Worm (Caenorhabditis elegans) whole organism, L3 larva: ENCODE data around the gene plc-4.

ENCODE experiments used
- R02D3.7 ChIP-seq: fragments of 150-350 bp; optimal IDR thresholded peaks from 2 replicates; lab custom pipeline; 2014; ENCODE audit warnings: missing biosample characterization, missing genetic modification characterization
- ZK546.5 ChIP-seq: sonication (generic microtip); optimal IDR thresholded peaks from 2 replicates; lab custom pipeline; 2017; ENCODE audit warnings: missing biosample characterization, missing genetic modification characterization
- aly-2 ChIP-seq: fragments of 150-350 bp; optimal IDR thresholded peaks from 2 replicates; lab custom pipeline; 2014; ENCODE audit warnings: missing biosample characterization, missing genetic modification characterization
- ama-1 ChIP-seq: fragments of 150-350 bp; optimal IDR thresholded peaks from 2 replicates; lab custom pipeline; 2018
- ceh-16 ChIP-seq: sonication (generic microtip); optimal IDR thresholded peaks from 2 replicates; lab custom pipeline; 2017; ENCODE audit warnings: missing biosample characterization, missing genetic modification characterization
- ceh-28 ChIP-seq: fragments of 150-350 bp; optimal IDR thresholded peaks from 2 replicates; lab custom pipeline; 2014; ENCODE audit warnings: missing biosample characterization, missing genetic modification reagents, missing genetic modification characterization
- ceh-82 ChIP-seq: fragments of 150-350 bp; optimal IDR thresholded peaks from 2 replicates; lab custom pipeline; 2014; ENCODE audit warnings: missing biosample characterization, missing genetic modification characterization
- ceh-9 ChIP-seq: sonication (generic microtip); optimal IDR thresholded peaks from 2 replicates; lab custom pipeline; 2018; ENCODE audit warnings: missing biosample characterization, missing genetic modification characterization
- daf-12 ChIP-seq: fragments of 150-350 bp; optimal IDR thresholded peaks from 2 replicates; lab custom pipeline; 2014; ENCODE audit warnings: missing biosample characterization, missing genetic modification reagents, missing genetic modification characterization
- egl-27 ChIP-seq: sonication (generic microtip); optimal IDR thresholded peaks from 4 replicates; lab custom pipeline; 2017; ENCODE audit warnings: missing biosample characterization, missing genetic modification reagents, missing genetic modification characterization
- egl-5 ChIP-seq: fragments of 150-350 bp; optimal IDR thresholded peaks from 2 replicates; lab custom pipeline; 2017; ENCODE audit warnings: missing biosample characterization, missing genetic modification reagents, missing genetic modification characterization, inconsistent platforms
- elt-1 ChIP-seq: fragments of 150-350 bp; optimal IDR thresholded peaks from 2 replicates; lab custom pipeline; 2014; ENCODE audit warnings: missing biosample characterization, missing genetic modification characterization
- elt-2 ChIP-seq: sonication (generic microtip); optimal IDR thresholded peaks from 2 replicates; lab custom pipeline; 2016; ENCODE audit warnings: missing genetic modification reagents, mild to moderate bottlenecking, missing genetic modification characterization, missing compliant biosample characterization
- elt-3 ChIP-seq, 3 experiments: fragments of 150-350 bp in 1 of 3; sonication (generic microtip) in 2 of 3; optimal IDR thresholded peaks; 2 replicates in 2 of 3; 4 replicates in 1 of 3; lab custom pipeline; 2014 to 2017; ENCODE audit warnings: missing biosample characterization in 3 of 3, missing genetic modification characterization in 3 of 3
- eor-1 ChIP-seq, 2 experiments: fragments of 150-350 bp; optimal IDR thresholded peaks; 2 replicates each; lab custom pipeline; 2014 to 2018; ENCODE audit warnings: missing biosample characterization in 2 of 2, missing genetic modification characterization in 2 of 2
- fkh-10 ChIP-seq: sonication (generic microtip); optimal IDR thresholded peaks from 2 replicates; lab custom pipeline; 2017; ENCODE audit warnings: missing biosample characterization, missing genetic modification reagents, missing genetic modification characterization
- fkh-2 ChIP-seq: fragments of 150-350 bp; optimal IDR thresholded peaks from 2 replicates; lab custom pipeline; 2014; ENCODE audit warnings: missing biosample characterization, missing genetic modification reagents, missing genetic modification characterization
- fos-1 ChIP-seq: fragments of 150-350 bp; optimal IDR thresholded peaks from 2 replicates; lab custom pipeline; 2014; ENCODE audit warnings: missing biosample characterization, missing genetic modification characterization
- hmg-11 ChIP-seq: sonication (generic microtip); optimal IDR thresholded peaks from 2 replicates; lab custom pipeline; 2016; ENCODE audit warnings: missing genetic modification characterization, missing compliant biosample characterization
- jun-1 ChIP-seq: fragments of 150-350 bp; optimal IDR thresholded peaks from 2 replicates; lab custom pipeline; 2014; ENCODE audit warnings: missing biosample characterization, missing genetic modification reagents, missing genetic modification characterization
- lin-15B ChIP-seq: fragments of 150-350 bp; optimal IDR thresholded peaks from 2 replicates; lab custom pipeline; 2014; ENCODE audit warnings: missing biosample characterization, missing genetic modification characterization
- lin-39 ChIP-seq: fragments of 150-350 bp; optimal IDR thresholded peaks from 2 replicates; lab custom pipeline; 2018; ENCODE audit warnings: missing biosample characterization, missing genetic modification reagents, missing genetic modification characterization
- lsy-12 ChIP-seq: sonication (generic microtip); optimal IDR thresholded peaks from 2 replicates; lab custom pipeline; 2016; ENCODE audit warnings: mild to moderate bottlenecking, missing genetic modification characterization, missing compliant biosample characterization
- mdl-1 ChIP-seq: fragments of 150-350 bp; optimal IDR thresholded peaks from 2 replicates; lab custom pipeline; 2014; ENCODE audit warnings: missing biosample characterization, missing genetic modification characterization
- nfya-1 ChIP-seq: sonication (generic microtip); optimal IDR thresholded peaks from 2 replicates; lab custom pipeline; 2017; ENCODE audit warnings: missing genetic modification characterization, mild to moderate bottlenecking, missing compliant biosample characterization, antibody characterized with exemption, moderate library complexity; ENCODE audit not compliant: insufficient read depth
- nhr-12 ChIP-seq: fragments of 150-350 bp; optimal IDR thresholded peaks from 2 replicates; lab custom pipeline; 2014; ENCODE audit warnings: missing biosample characterization, missing genetic modification characterization
- nhr-23 ChIP-seq: fragments of 150-350 bp; optimal IDR thresholded peaks from 2 replicates; lab custom pipeline; 2014; ENCODE audit warnings: missing biosample characterization, missing genetic modification reagents, missing genetic modification characterization
- nhr-237 ChIP-seq: fragments of 150-350 bp; optimal IDR thresholded peaks from 2 replicates; lab custom pipeline; 2014; ENCODE audit warnings: missing biosample characterization, missing genetic modification characterization
- nhr-25 ChIP-seq: sonication (generic microtip); optimal IDR thresholded peaks from 2 replicates; lab custom pipeline; 2017; ENCODE audit warnings: missing biosample characterization, missing genetic modification characterization
- nhr-28 ChIP-seq: fragments of 150-350 bp; optimal IDR thresholded peaks from 2 replicates; lab custom pipeline; 2014; ENCODE audit warnings: missing biosample characterization, missing genetic modification characterization
- nhr-43 ChIP-seq: sonication (generic microtip); optimal IDR thresholded peaks from 2 replicates; lab custom pipeline; 2016; ENCODE audit warnings: mild to moderate bottlenecking, missing genetic modification characterization, missing compliant biosample characterization; ENCODE audit not compliant: poor library complexity, severe bottlenecking
- nhr-76 ChIP-seq: fragments of 150-350 bp; sonication (generic microtip); optimal IDR thresholded peaks from 5 replicates; lab custom pipeline; 2014; ENCODE audit warnings: missing biosample characterization, missing genetic modification characterization
- nhr-77 ChIP-seq: fragments of 150-350 bp; optimal IDR thresholded peaks from 2 replicates; lab custom pipeline; 2014; ENCODE audit warnings: missing biosample characterization, missing genetic modification characterization
- pha-4 ChIP-seq: fragments of 150-350 bp; optimal IDR thresholded peaks from 2 replicates; lab custom pipeline; 2014; ENCODE audit warnings: missing biosample characterization, missing genetic modification reagents, missing genetic modification characterization
- pqm-1 ChIP-seq: fragments of 150-350 bp; optimal IDR thresholded peaks from 2 replicates; lab custom pipeline; 2017; ENCODE audit warnings: missing biosample characterization, missing genetic modification characterization, inconsistent platforms
- sea-2 ChIP-seq: fragments of 150-350 bp; sonication (generic microtip); optimal IDR thresholded peaks from 4 replicates; lab custom pipeline; 2014; ENCODE audit warnings: missing biosample characterization, missing genetic modification reagents, missing genetic modification characterization
- skn-1 ChIP-seq: fragments of 150-350 bp; optimal IDR thresholded peaks from 2 replicates; lab custom pipeline; 2014; ENCODE audit warnings: missing biosample characterization, missing genetic modification characterization
- snpc-4 ChIP-seq: fragments of 150-350 bp; optimal IDR thresholded peaks from 2 replicates; lab custom pipeline; 2014; ENCODE audit warnings: missing biosample characterization, missing genetic modification characterization
- tbx-2 ChIP-seq: sonication (generic microtip); optimal IDR thresholded peaks from 2 replicates; lab custom pipeline; 2016; ENCODE audit warnings: mild to moderate bottlenecking, missing genetic modification characterization, missing compliant biosample characterization
- unc-39 ChIP-seq: sonication (generic microtip); optimal IDR thresholded peaks from 4 replicates; lab custom pipeline; 2017; ENCODE audit warnings: missing biosample characterization, missing genetic modification characterization
- zag-1 ChIP-seq: fragments of 150-350 bp; optimal IDR thresholded peaks from 2 replicates; lab custom pipeline; 2014; ENCODE audit warnings: missing biosample characterization, missing genetic modification characterization
- ztf-11 ChIP-seq: fragments of 150-350 bp; optimal IDR thresholded peaks from 2 replicates; lab custom pipeline; 2014; ENCODE audit warnings: missing biosample characterization, missing genetic modification characterization
- ztf-4 ChIP-seq: fragments of 150-350 bp; optimal IDR thresholded peaks from 2 replicates; lab custom pipeline; 2014; ENCODE audit warnings: missing biosample characterization, missing genetic modification characterization

The plc-4 gene

DNA sequence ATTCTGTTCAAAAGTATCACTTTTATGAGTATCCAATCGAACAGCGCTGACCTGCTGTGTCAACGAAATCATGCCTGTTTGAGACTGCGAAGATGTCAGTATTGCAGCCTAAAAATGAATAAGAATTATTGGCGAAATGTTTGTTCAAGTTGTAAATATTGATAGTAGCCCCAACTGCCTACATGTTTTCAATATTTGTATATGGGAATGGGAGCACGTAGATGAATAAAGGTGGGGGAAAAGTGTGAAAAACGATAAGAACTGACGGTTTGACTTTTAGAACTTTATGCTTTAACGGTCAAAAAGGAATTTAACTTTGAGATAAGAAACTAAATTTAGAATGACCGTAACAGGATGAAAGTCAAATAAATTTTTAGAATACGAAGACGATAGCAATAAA, 7.8 kb upstream of the plc-4 start:
- TF ChIP-seq pha-4 (tag; lab: Kevin White, UChicago), result peak; percentile 50
- no peak for TF ChIP-seq daf-12 (tag; lab: Kevin White, UChicago)
- TF ChIP-seq ceh-28 (tag; lab: Kevin White, UChicago), result no peak
- peak; percentile 62 for TF ChIP-seq elt-2 (tag; lab: Kevin White, UChicago)
- TF ChIP-seq pqm-1 (tag; lab: Kevin White, UChicago), result peak; percentile 73

DNA sequence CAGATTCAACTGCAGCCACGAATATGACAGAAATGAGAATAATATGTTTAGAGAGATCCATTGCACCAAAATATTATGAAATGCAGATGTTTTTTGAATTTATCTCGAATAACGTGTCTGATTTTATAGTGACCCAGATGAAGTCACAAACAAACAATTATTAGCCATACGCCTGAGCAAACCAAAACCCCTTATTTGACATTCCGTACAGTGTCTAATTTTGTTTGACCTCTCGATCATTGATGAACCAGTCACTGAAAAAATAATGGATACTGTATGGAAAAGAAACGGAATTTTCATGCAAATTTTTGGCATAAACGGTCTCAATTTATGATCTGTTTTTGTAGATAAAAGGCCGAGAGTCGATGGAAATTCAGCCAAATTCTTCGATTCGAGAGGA, 3.7 kb upstream of the plc-4 start, which contains the start of the genes R05G6.9 and R05G6.3:
Gene R05G6.9 (minus strand): TSS at position 101 of the 400 bp plus-strand sequence.
Gene R05G6.3 (plus strand): TSS at position 386 of the 400 bp plus-strand sequence.
- TF ChIP-seq ama-1 (lab: Kevin White, UChicago), result no peak
- no peak for TF ChIP-seq nhr-23
- no peak for TF ChIP-seq pha-4 (tag; lab: Kevin White, UChicago)
- no peak for TF ChIP-seq elt-1 (tag; lab: Kevin White, UChicago)
- TF ChIP-seq fos-1 (tag; lab: Kevin White, UChicago), result no peak
- no peak for TF ChIP-seq skn-1 (tag; lab: Kevin White, UChicago)
- no peak for TF ChIP-seq fkh-10
- TF ChIP-seq nfya-1, result no peak
- TF ChIP-seq egl-27 (tag; lab: Kevin White, UChicago), result no peak
- TF ChIP-seq nhr-43 (tag; lab: Kevin White, UChicago), result no peak
- no peak for TF ChIP-seq aly-2
- TF ChIP-seq mdl-1, result no peak
- no peak for TF ChIP-seq ztf-4 (tag; lab: Kevin White, UChicago)
- no peak for TF ChIP-seq egl-5 (tag; lab: Kevin White, UChicago)
- no peak for TF ChIP-seq daf-12 (tag; lab: Kevin White, UChicago)
- no peak for TF ChIP-seq lin-39 (tag; lab: Kevin White, UChicago)
- no peak for TF ChIP-seq zag-1 (tag; lab: Kevin White, UChicago)
- TF ChIP-seq nhr-25 (tag; lab: Kevin White, UChicago), result no peak
- TF ChIP-seq jun-1 (tag; lab: Kevin White, UChicago), result no peak
- no peak for TF ChIP-seq lsy-12 (tag; lab: Kevin White, UChicago)

DNA sequence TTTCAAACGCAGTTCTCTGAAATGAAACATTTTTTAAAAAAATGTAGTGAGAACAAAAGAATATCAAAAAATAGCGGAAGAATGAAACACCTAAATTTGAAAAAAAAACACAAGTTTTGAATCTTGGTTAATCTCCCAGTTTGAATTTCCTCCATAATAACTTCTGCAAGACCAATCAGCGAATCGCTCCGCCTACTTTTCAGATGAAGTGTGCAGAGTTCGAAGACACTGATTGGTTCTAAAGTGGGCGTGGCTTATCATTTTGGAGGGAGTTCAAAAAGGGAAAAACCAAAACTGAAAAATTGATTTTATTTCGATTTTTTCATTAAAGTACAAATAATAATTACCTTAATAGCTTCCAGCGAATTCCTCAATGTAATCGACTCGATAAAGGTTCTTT, 1.6 kb downstream of the plc-4 start:
- TF ChIP-seq nhr-77, result no peak
- TF ChIP-seq unc-39 (tag; lab: Kevin White, UChicago), result no peak
- no peak for TF ChIP-seq R02D3.7 (tag; lab: Kevin White, UChicago)
- TF ChIP-seq ceh-16 (tag; lab: Kevin White, UChicago), result no peak
- TF ChIP-seq fos-1 (tag; lab: Kevin White, UChicago), result no peak
- peak; percentile 96 for TF ChIP-seq nfya-1
- TF ChIP-seq lin-15B, result peak; percentile 18

DNA sequence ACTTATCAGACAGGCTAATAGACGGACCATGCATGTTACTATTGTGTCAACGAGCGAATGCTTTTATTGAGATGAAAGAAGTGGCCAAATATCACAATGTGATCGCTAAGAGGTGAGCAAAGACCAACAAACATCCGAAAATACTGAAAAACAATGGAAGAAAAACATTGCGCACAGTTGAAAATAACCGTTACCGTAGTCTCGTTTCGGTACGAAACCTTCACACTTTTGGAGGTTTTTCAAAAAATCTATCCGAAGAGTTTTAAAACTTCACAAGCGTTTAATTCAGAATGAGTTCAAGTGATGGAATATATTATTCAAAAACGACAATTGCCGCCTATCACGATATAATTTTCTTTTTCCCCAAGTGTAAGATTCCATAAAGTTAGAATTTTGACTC, 3.6 kb downstream of the plc-4 start:
- TF ChIP-seq ZK546.5 (tag; lab: Kevin White, UChicago) (no peak), pha-4 (tag; lab: Kevin White, UChicago) (peak; percentile 61)

DNA sequence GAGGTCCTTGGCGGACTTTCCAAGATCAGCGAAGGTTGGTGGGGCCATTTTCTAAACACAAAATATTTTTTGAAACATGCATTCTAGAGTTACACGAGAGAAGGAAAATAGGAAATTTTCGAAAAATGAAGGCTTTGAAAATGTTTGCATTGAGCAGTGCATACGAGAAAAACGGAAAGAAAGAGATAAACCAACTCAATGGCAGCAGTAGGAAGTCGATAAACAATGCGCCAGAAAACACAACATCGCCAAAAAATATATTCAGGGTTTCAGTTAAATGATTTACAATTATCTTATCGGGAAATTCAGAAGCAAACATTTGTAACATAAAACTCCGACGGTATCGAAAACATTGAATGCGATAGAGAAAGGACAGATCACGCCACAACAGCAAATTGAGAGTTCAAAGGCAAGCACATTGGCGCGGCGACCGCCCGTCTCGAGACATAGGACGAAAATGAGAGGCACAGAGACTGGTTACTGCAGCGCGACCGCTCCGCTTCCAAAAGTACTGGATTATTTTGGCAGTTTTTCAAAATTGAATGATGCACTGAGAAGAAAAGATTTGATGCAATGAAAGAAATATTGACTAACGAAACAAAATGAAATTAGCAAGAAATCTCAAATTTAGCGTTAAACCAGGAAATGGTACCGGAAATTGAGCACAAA, 4.5 kb downstream of the plc-4 start, which contains the start of the genes vdac-1 and R05G6.5:
Gene vdac-1 (minus strand): TSS at position 51 of the 669 bp plus-strand sequence.
Gene R05G6.5 (plus strand): TSS at position 527 of the 669 bp plus-strand sequence.
- TF ChIP-seq nhr-23 (peak; percentile 83), ceh-9 (no peak), tbx-2 (tag; lab: Kevin White, UChicago) (no peak), unc-39 (tag; lab: Kevin White, UChicago) (no peak), egl-5 (tag; lab: Kevin White, UChicago) (peak; percentile 71), pqm-1 (tag; lab: Kevin White, UChicago) (peak; percentile 41), R02D3.7 (tag; lab: Kevin White, UChicago) (peak; percentile 75), nfya-1 (peak; percentile 92), daf-12 (tag; lab: Kevin White, UChicago) (no peak), fos-1 (tag; lab: Kevin White, UChicago) (no peak), nhr-28 (tag; lab: Kevin White, UChicago) (no peak), elt-3 (tag; optimal IDR thresholded peaks at IDR 0.05; lab: Kevin White, UChicago) (peak in 1 of 3 experiments; percentile 9), lin-39 (tag; lab: Kevin White, UChicago) (peak; percentile 76), ztf-4 (tag; lab: Kevin White, UChicago) (no peak), elt-1 (tag; lab: Kevin White, UChicago) (peak; percentile 9), mdl-1 (no peak), ztf-11 (tag; lab: Kevin White, UChicago) (no peak), snpc-4 (tag; lab: Kevin White, UChicago) (peak; percentile 73), hmg-11 (tag; lab: Kevin White, UChicago) (peak; percentile 39), ceh-82 (tag; lab: Kevin White, UChicago) (no peak), egl-27 (tag; lab: Kevin White, UChicago) (no peak), pha-4 (tag; lab: Kevin White, UChicago) (peak; percentile 86), fkh-2 (tag; lab: Kevin White, UChicago) (no peak), nhr-12 (tag; lab: Kevin White, UChicago) (no peak), sea-2 (no peak), nhr-76 (peak; percentile 56), nhr-237 (tag; lab: Kevin White, UChicago) (no peak), skn-1 (tag; lab: Kevin White, UChicago) (no peak), nhr-25 (tag; lab: Kevin White, UChicago) (peak; percentile 84), eor-1 (tag; optimal IDR thresholded peaks at IDR 0.05; lab: Kevin White, UChicago) (no peak)
